Worm (Caenorhabditis elegans) whole organism, young adult: ENCODE data around the gene txdc-12.2.
"Not testable (repeated sequence)": the region's sequence is repeated elsewhere in the genome, so short reads cannot be mapped to it uniquely, and the experiment has no call there.

Source experiments
- B0336.3 ChIP-seq: fragments of 200-800 bp; sonication (Bioruptor generic); IDR thresholded peaks from 2 replicates; pipeline ENCODE4 v1.3.6; 2022; ENCODE audit warnings: missing genetic modification characterization, missing compliant biosample characterization
- C06A6.2 ChIP-seq: fragments of 200-800 bp; sonication (Bioruptor generic); conservative IDR thresholded peaks from 2 replicates; pipeline ENCODE4 v1.3.6; 2022; ENCODE audit warnings: missing genetic modification characterization, missing compliant biosample characterization
- D2030.7 ChIP-seq: fragments of 200-800 bp; sonication (Bioruptor generic); IDR thresholded peaks from 2 replicates; pipeline ENCODE4 v1.3.6; 2022; ENCODE audit warnings: missing genetic modification reagents, missing genetic modification characterization, missing compliant biosample characterization
- F23B12.7 ChIP-seq: sonication (generic microtip); optimal IDR thresholded peaks from 2 replicates; lab custom pipeline; 2017; ENCODE audit warnings: missing genetic modification characterization, mild to moderate bottlenecking, missing compliant biosample characterization, antibody characterized with exemption, moderate library complexity; ENCODE audit not compliant: insufficient read depth
- F55B11.4 ChIP-seq: sonication (generic microtip); optimal IDR thresholded peaks from 2 replicates; lab custom pipeline; 2016; ENCODE audit warnings: missing compliant biosample characterization, missing genetic modification characterization, borderline replicate concordance; ENCODE audit not compliant: insufficient read depth
- K11D2.4 ChIP-seq: fragments of 200-800 bp; sonication (Bioruptor generic); IDR thresholded peaks from 2 replicates; pipeline ENCODE4 v1.3.6; 2022; ENCODE audit warnings: missing genetic modification reagents, missing genetic modification characterization, missing compliant biosample characterization
- Y53F4B.3 ChIP-seq: fragments of 200-800 bp; sonication (Bioruptor generic); IDR thresholded peaks from 2 replicates; pipeline ENCODE4 v1.3.6; 2022; ENCODE audit warnings: missing genetic modification reagents, missing genetic modification characterization, missing compliant biosample characterization
- Y53G8AR.9 ChIP-seq: fragments of 200-800 bp; sonication (Bioruptor generic); conservative IDR thresholded peaks from 2 replicates; pipeline ENCODE4 v1.3.6; 2022; ENCODE audit warnings: missing genetic modification reagents, missing genetic modification characterization, missing compliant biosample characterization
- Y95B8A.8 ChIP-seq: fragments of 200-800 bp; sonication (Bioruptor generic); IDR thresholded peaks from 2 replicates; pipeline ENCODE4 v1.3.6; 2022; ENCODE audit warnings: missing genetic modification reagents, missing genetic modification characterization, missing compliant biosample characterization
- attf-3 ChIP-seq: fragments of 200-800 bp; sonication (Bioruptor generic); conservative IDR thresholded peaks from 2 replicates; pipeline ENCODE4 v1.3.6; 2022; ENCODE audit warnings: missing genetic modification reagents, missing genetic modification characterization, missing compliant biosample characterization
- attf-6 ChIP-seq: fragments of 200-800 bp; sonication (Bioruptor generic); IDR thresholded peaks from 2 replicates; pipeline ENCODE4 v1.3.6; 2022; ENCODE audit warnings: missing genetic modification reagents, missing genetic modification characterization, missing compliant biosample characterization
- bed-2 ChIP-seq: fragments of 200-800 bp; sonication (Bioruptor generic); IDR thresholded peaks from 2 replicates; pipeline ENCODE4 v1.3.6; 2022; ENCODE audit warnings: missing genetic modification reagents, missing genetic modification characterization, missing compliant biosample characterization
- cebp-1 ChIP-seq, 2 experiments: fragments of 200-800 bp in 1 of 2; sonication (Bioruptor generic) in 1 of 2; sonication (generic microtip) in 1 of 2; IDR thresholded peaks in 1 of 2; optimal IDR thresholded peaks in 1 of 2; 2 replicates each; pipeline versions ENCODE4 v1.3.6 to Lab custom; 2017 to 2022; ENCODE audit warnings: missing compliant biosample characterization in 2 of 2, missing genetic modification characterization in 2 of 2, mild to moderate bottlenecking in 1 of 2, missing genetic modification reagents in 1 of 2, moderate library complexity in 1 of 2
- ceh-100 ChIP-seq: fragments of 200-800 bp; sonication (Bioruptor generic); IDR thresholded peaks from 2 replicates; pipeline ENCODE4 v1.3.6; 2022; ENCODE audit warnings: missing genetic modification reagents, missing genetic modification characterization, missing compliant biosample characterization
- ceh-40 ChIP-seq: fragments of 200-800 bp; sonication (Bioruptor generic); IDR thresholded peaks from 2 replicates; pipeline ENCODE4 v1.3.6; 2022; ENCODE audit warnings: missing genetic modification characterization, missing compliant biosample characterization
- egrh-3 ChIP-seq: fragments of 200-800 bp; sonication (Bioruptor generic); IDR thresholded peaks from 2 replicates; pipeline ENCODE4 v1.3.6; 2022; ENCODE audit warnings: missing genetic modification reagents, missing genetic modification characterization, missing compliant biosample characterization
- ekl-4 ChIP-seq: fragments of 200-800 bp; sonication (Bioruptor generic); IDR thresholded peaks from 2 replicates; pipeline ENCODE4 v1.3.6; 2022; ENCODE audit warnings: missing genetic modification reagents, missing genetic modification characterization, missing compliant biosample characterization
- fkh-3 ChIP-seq: sonication (generic microtip); optimal IDR thresholded peaks from 2 replicates; lab custom pipeline; 2016; ENCODE audit warnings: mild to moderate bottlenecking, missing genetic modification characterization, missing compliant biosample characterization
- hlh-26 ChIP-seq: fragments of 200-800 bp; sonication (Bioruptor generic); conservative IDR thresholded peaks from 2 replicates; pipeline ENCODE4 v1.3.6; 2022; ENCODE audit warnings: missing genetic modification reagents, missing genetic modification characterization, missing compliant biosample characterization
- hmg-20 ChIP-seq: fragments of 200-800 bp; sonication (Bioruptor generic); IDR thresholded peaks from 2 replicates; pipeline ENCODE4 v1.3.6; 2022; ENCODE audit warnings: missing genetic modification reagents, missing genetic modification characterization, missing compliant biosample characterization
- hsf-1 ChIP-seq: fragments of 200-800 bp; sonication (Bioruptor generic); IDR thresholded peaks from 2 replicates; pipeline ENCODE4 v1.3.6; 2022; ENCODE audit warnings: missing genetic modification reagents, missing genetic modification characterization, missing compliant biosample characterization
- lag-1 ChIP-seq: fragments of 200-800 bp; sonication (Bioruptor generic); IDR thresholded peaks from 2 replicates; pipeline ENCODE4 v1.3.6; 2022; ENCODE audit warnings: missing genetic modification reagents, missing genetic modification characterization, missing compliant biosample characterization
- let-526 ChIP-seq: fragments of 200-800 bp; sonication (Bioruptor generic); IDR thresholded peaks from 2 replicates; pipeline ENCODE4 v1.3.6; 2022; ENCODE audit warnings: missing genetic modification reagents, missing genetic modification characterization, missing compliant biosample characterization
- lin-40 ChIP-seq: sonication (generic microtip); optimal IDR thresholded peaks from 2 replicates; lab custom pipeline; 2016; ENCODE audit warnings: missing genetic modification characterization, mild to moderate bottlenecking, missing compliant biosample characterization, missing genotype, missing genetic modification reagents
- madf-3 ChIP-seq: fragments of 200-800 bp; sonication (Bioruptor generic); IDR thresholded peaks from 2 replicates; pipeline ENCODE4 v1.3.6; 2022; ENCODE audit warnings: missing genetic modification reagents, missing genetic modification characterization, missing compliant biosample characterization
- mcd-1 ChIP-seq: fragments of 200-800 bp; sonication (Bioruptor generic); IDR thresholded peaks from 2 replicates; pipeline ENCODE4 v1.3.6; 2022; ENCODE audit warnings: missing genetic modification reagents, missing genetic modification characterization, missing compliant biosample characterization
- mes-4 ChIP-seq: sonication (generic microtip); optimal IDR thresholded peaks from 2 replicates; lab custom pipeline; 2016; ENCODE audit warnings: missing genotype, missing genetic modification characterization, missing compliant biosample characterization
- mxl-1 ChIP-seq: sonication (generic microtip); optimal IDR thresholded peaks from 2 replicates; lab custom pipeline; 2016; ENCODE audit warnings: missing genetic modification characterization, missing compliant biosample characterization
- nhr-120 ChIP-seq: fragments of 200-800 bp; sonication (Bioruptor generic); IDR thresholded peaks from 2 replicates; pipeline ENCODE4 v1.3.6; 2022; ENCODE audit warnings: missing genetic modification characterization, missing compliant biosample characterization
- nhr-80 ChIP-seq: sonication (generic microtip); optimal IDR thresholded peaks from 2 replicates; lab custom pipeline; 2016; ENCODE audit warnings: missing genetic modification characterization, missing compliant biosample characterization
- pbrm-1 ChIP-seq: fragments of 200-800 bp; sonication (Bioruptor generic); IDR thresholded peaks from 2 replicates; pipeline ENCODE4 v1.3.6; 2022; ENCODE audit warnings: missing genetic modification reagents, missing genetic modification characterization, missing compliant biosample characterization
- pha-4 ChIP-seq: fragments of 150-350 bp; sonication (generic microtip); optimal IDR thresholded peaks from 2 replicates; lab custom pipeline; 2014; ENCODE audit warnings: missing biosample characterization, missing genetic modification reagents, missing genetic modification characterization
- rcor-1 ChIP-seq: fragments of 200-800 bp; sonication (Bioruptor generic); IDR thresholded peaks from 2 replicates; pipeline ENCODE4 v1.3.6; 2022; ENCODE audit warnings: missing genetic modification reagents, missing genetic modification characterization, missing compliant biosample characterization
- rpc-1 ChIP-seq, 2 experiments: fragments of 150-350 bp in 1 of 2; sonication (generic microtip) in 1 of 2; optimal IDR thresholded peaks; 2 replicates each; lab custom pipeline; 2014 to 2018; ENCODE audit warnings: missing biosample characterization in 1 of 2, missing genetic modification characterization in 1 of 2, missing genetic modification reagents in 1 of 2, missing genotype in 1 of 2
- sea-2 ChIP-seq: fragments of 200-800 bp; sonication (Bioruptor generic); IDR thresholded peaks from 2 replicates; pipeline ENCODE4 v1.3.6; 2022; ENCODE audit warnings: missing genetic modification characterization, missing compliant biosample characterization
- unc-130 ChIP-seq: sonication (generic microtip); optimal IDR thresholded peaks from 2 replicates; lab custom pipeline; 2016; ENCODE audit warnings: missing genetic modification reagents, missing genetic modification characterization, missing compliant biosample characterization
- ztf-25 ChIP-seq: fragments of 200-800 bp; sonication (Bioruptor generic); IDR thresholded peaks from 2 replicates; pipeline ENCODE4 v1.3.6; 2022; ENCODE audit warnings: missing genetic modification reagents, missing genetic modification characterization, missing compliant biosample characterization
- ztf-28 ChIP-seq: fragments of 200-800 bp; sonication (Bioruptor generic); IDR thresholded peaks from 2 replicates; pipeline ENCODE4 v1.3.6; 2022; ENCODE audit warnings: missing genetic modification reagents, missing genetic modification characterization, missing compliant biosample characterization
- ztf-6 ChIP-seq: fragments of 200-800 bp; sonication (Bioruptor generic); IDR thresholded peaks from 2 replicates; pipeline ENCODE4 v1.3.6; 2022; ENCODE audit warnings: missing genetic modification reagents, missing genetic modification characterization, missing compliant biosample characterization

Gene txdc-12.2

ce11 chrX:2048865-2049405 is 25.3 kb upstream of the txdc-12.2 start:
- no peak for TF ChIP-seq hlh-26 (GFP tag; lab: Robert Waterston, UW)
- TF ChIP-seq pha-4 (tag; lab: Kevin White, UChicago) = no peak
- TF ChIP-seq F55B11.4 (tag; lab: Kevin White, UChicago) = no peak
- no peak for TF ChIP-seq unc-130 (GFP tag; lab: Kevin White, UChicago)
- no peak for TF ChIP-seq mes-4 (tag; lab: Kevin White, UChicago)
- TF ChIP-seq hmg-20 (GFP tag; lab: Robert Waterston, UW) = no peak
- no peak for TF ChIP-seq B0336.3 (GFP tag; lab: Robert Waterston, UW)
- no peak for TF ChIP-seq lin-40 (tag; lab: Kevin White, UChicago)
- TF ChIP-seq, all 124 proteins: peak for 0

- TF ChIP-seq mxl-1 = no peak
- TF ChIP-seq C06A6.2 (GFP tag; lab: Robert Waterston, UW) = no peak
- no peak for TF ChIP-seq B0336.3 (GFP tag; lab: Robert Waterston, UW)
- TF ChIP-seq rpc-1 (optimal IDR thresholded peaks at IDR 0.05; lab: Kevin White, UChicago) = no peak
- TF ChIP-seq rpc-1 (tag; optimal IDR thresholded peaks at IDR 0.05; lab: Kevin White, UChicago) = no peak
- no peak for TF ChIP-seq nhr-80 (tag; lab: Kevin White, UChicago)
- TF ChIP-seq pbrm-1 (GFP tag; lab: Robert Waterston, UW) = no peak
- TF ChIP-seq F23B12.7 (tag; lab: Kevin White, UChicago) = no peak
- TF ChIP-seq Y53G8AR.9 (GFP tag; lab: Robert Waterston, UW) = no peak
Observed at ce11 chrX:2050212-2050611, 24.0 kb upstream of the txdc-12.2 start.

- TF ChIP-seq ztf-25 (GFP tag; lab: Robert Waterston, UW) (no peak), bed-2 (GFP tag; lab: Robert Waterston, UW) (no peak), ceh-40 (GFP tag; lab: Robert Waterston, UW) (no peak), nhr-80 (tag; lab: Kevin White, UChicago) (peak; percentile 39), lag-1 (GFP tag; lab: Robert Waterston, UW) (no peak), pbrm-1 (GFP tag; lab: Robert Waterston, UW) (no peak), fkh-3 (no peak)
- TF ChIP-seq, all 124 proteins: peak for 1
Observed at ce11 chrX:2051602-2052001, 22.6 kb upstream of the txdc-12.2 start, which contains the start of gene Y102A11A.1. TSS of gene Y102A11A.1 (plus strand) at chrX:2051824.

- TF ChIP-seq egrh-3 (GFP tag; lab: Robert Waterston, UW) (peak; percentile 90), Y53F4B.3 (peak; percentile 61; the same call in 1 of the 2 replicates)
Observed at ce11 chrX:2056875-2057274, 17.4 kb upstream of the txdc-12.2 start.

ce11 chrX:2057828-2058418 is 16.3 kb upstream of the txdc-12.2 start:
- TF ChIP-seq sea-2 (GFP tag; lab: Robert Waterston, UW) (peak; percentile 56; the same call in 1 of the 2 replicates), ceh-40 (GFP tag; lab: Robert Waterston, UW) (peak; percentile 96), cebp-1 (GFP tag; IDR thresholded peaks at IDR 0.05; lab: Robert Waterston, UW) (peak; percentile 76), mcd-1 (GFP tag; lab: Robert Waterston, UW) (peak; percentile 61; the same call in 1 of the 2 replicates), rcor-1 (GFP tag; lab: Robert Waterston, UW) (peak; percentile 98), nhr-120 (peak; percentile 87; the same call in 1 of the 2 replicates), ceh-100 (GFP tag; lab: Robert Waterston, UW) (peak; percentile 87), attf-3 (GFP tag; lab: Robert Waterston, UW) (peak; percentile 72), ztf-6 (peak; percentile 92), bed-2 (GFP tag; lab: Robert Waterston, UW) (0 out of 2 replicates have a peak, but pooled peaks have one; percentile 57), hsf-1 (GFP tag; lab: Robert Waterston, UW) (peak; percentile 100), let-526 (peak; percentile 93), K11D2.4 (GFP tag; lab: Robert Waterston, UW) (peak; percentile 54; the same call in 1 of the 2 replicates), Y95B8A.8 (peak; percentile 97), egrh-3 (GFP tag; lab: Robert Waterston, UW) (peak; percentile 96), ekl-4 (peak; percentile 98), D2030.7 (GFP tag; lab: Robert Waterston, UW) (peak; percentile 98), madf-3 (GFP tag; lab: Robert Waterston, UW) (peak; percentile 95), attf-6 (peak; percentile 92), ztf-28 (peak; percentile 88)
- TF ChIP-seq cebp-1 (tag; optimal IDR thresholded peaks at IDR 0.05; lab: Kevin White, UChicago) = not testable (repeated sequence)
